Fruit fly (Drosophila melanogaster) whole organism, prepupa: ENCODE results near the gene CG7367.

ENCODE experiments used
- CG10631 ChIP-seq: fragments of 200-800 bp; sonication (Bioruptor generic); optimal IDR thresholded peaks from 2 replicates; lab custom pipeline; 2016; ENCODE audit warnings: missing biosample characterization, missing genetic modification characterization
- CG10669 ChIP-seq: fragments of 200-800 bp; sonication (Bioruptor generic); optimal IDR thresholded peaks from 3 replicates; lab custom pipeline; 2018; ENCODE audit warnings: missing biosample characterization, mild to moderate bottlenecking, missing genetic modification characterization, moderate library complexity
- CG11294 ChIP-seq: fragments of 200-800 bp; sonication (Bioruptor generic); IDR thresholded peaks from 2 replicates; pipeline ENCODE4 v1.3.6; 2022; ENCODE audit warnings: missing biosample characterization, missing genetic modification characterization
- CG15336 ChIP-seq: fragments of 200-800 bp; sonication (Bioruptor generic); IDR thresholded peaks from 2 replicates; pipeline ENCODE4 v1.3.6; 2022; ENCODE audit warnings: missing biosample characterization, missing genetic modification characterization
- CG1621 ChIP-seq: fragments of 200-800 bp; sonication (Bioruptor generic); optimal IDR thresholded peaks from 3 replicates; lab custom pipeline; 2018; ENCODE audit warnings: missing biosample characterization, mild to moderate bottlenecking, missing genetic modification characterization
- CG16779 ChIP-seq: fragments of 200-800 bp; sonication (Bioruptor generic); optimal IDR thresholded peaks from 3 replicates; lab custom pipeline; 2017; ENCODE audit warnings: missing biosample characterization, mild to moderate bottlenecking, missing genetic modification characterization
- CG3032 ChIP-seq: fragments of 200-800 bp; optimal IDR thresholded peaks from 2 replicates; lab custom pipeline; 2019; ENCODE audit warnings: missing biosample characterization, mild to moderate bottlenecking, missing genetic modification characterization, moderate library complexity
- CG31627 ChIP-seq: fragments of 200-800 bp; sonication (Bioruptor generic); optimal IDR thresholded peaks from 3 replicates; lab custom pipeline; 2016; ENCODE audit warnings: missing biosample characterization, missing genetic modification characterization
- CG32006 ChIP-seq: fragments of 200-800 bp; sonication (Bioruptor generic); optimal IDR thresholded peaks from 3 replicates; lab custom pipeline; 2017; ENCODE audit warnings: missing biosample characterization, mild to moderate bottlenecking, missing genetic modification characterization
- CG34406 ChIP-seq: fragments of 200-800 bp; sonication (Bioruptor generic); optimal IDR thresholded peaks from 3 replicates; lab custom pipeline; 2016; ENCODE audit warnings: missing biosample characterization, missing genetic modification characterization
- CG3919 ChIP-seq: fragments of 200-800 bp; sonication (Bioruptor generic); optimal IDR thresholded peaks from 3 replicates; lab custom pipeline; 2016; ENCODE audit warnings: missing biosample characterization, missing genetic modification characterization
- CG4318 ChIP-seq: fragments of 200-800 bp; sonication (Bioruptor generic); optimal IDR thresholded peaks from 3 replicates; lab custom pipeline; 2017; ENCODE audit warnings: missing biosample characterization, mild to moderate bottlenecking, missing genetic modification characterization
- CG6163 ChIP-seq: fragments of 200-800 bp; sonication (Bioruptor generic); IDR thresholded peaks from 3 replicates; pipeline ENCODE4 v1.3.6; 2022; ENCODE audit warnings: missing biosample characterization, missing genetic modification characterization
- CG6276 ChIP-seq: fragments of 200-800 bp; sonication (Bioruptor generic); optimal IDR thresholded peaks from 2 replicates; lab custom pipeline; 2017; ENCODE audit warnings: missing biosample characterization, mild to moderate bottlenecking, missing genetic modification characterization
- CG6808 ChIP-seq: fragments of 200-800 bp; sonication (Bioruptor generic); optimal IDR thresholded peaks from 3 replicates; lab custom pipeline; 2017; ENCODE audit warnings: missing biosample characterization, missing genetic modification characterization, mild to moderate bottlenecking, moderate library complexity, missing genetic modification reagents
- CG6854 ChIP-seq: fragments of 200-800 bp; sonication (Bioruptor generic); optimal IDR thresholded peaks from 2 replicates; lab custom pipeline; 2017; ENCODE audit warnings: missing biosample characterization, mild to moderate bottlenecking, missing genetic modification characterization
- CG7368 ChIP-seq: fragments of 200-800 bp; sonication (Bioruptor generic); optimal IDR thresholded peaks from 3 replicates; lab custom pipeline; 2016; ENCODE audit warnings: missing biosample characterization, missing genetic modification characterization
- CG8119 ChIP-seq: fragments of 200-800 bp; sonication (Bioruptor generic); IDR thresholded peaks from 3 replicates; pipeline ENCODE4 v1.3.6; 2022; ENCODE audit warnings: missing biosample characterization, missing genetic modification characterization
- CG8319 ChIP-seq: fragments of 200-800 bp; sonication (Bioruptor generic); optimal IDR thresholded peaks from 3 replicates; lab custom pipeline; 2016; ENCODE audit warnings: missing biosample characterization, missing genetic modification characterization
- CG8632 ChIP-seq: fragments of 200-800 bp; sonication (Bioruptor generic); optimal IDR thresholded peaks from 3 replicates; lab custom pipeline; 2016; ENCODE audit warnings: missing biosample characterization, missing genetic modification characterization
- CG9139 ChIP-seq: fragments of 200-800 bp; sonication (Bioruptor generic); optimal IDR thresholded peaks from 3 replicates; lab custom pipeline; 2017; ENCODE audit warnings: missing biosample characterization, mild to moderate bottlenecking, missing genetic modification characterization
- Eip78C ChIP-seq: fragments of 200-800 bp; sonication (Bioruptor generic); peaks from one replicate; lab custom pipeline; 2016; ENCODE audit warnings: missing biosample characterization, missing genetic modification characterization
- Eip93F ChIP-seq: fragments of 200-800 bp; sonication (Bioruptor generic); optimal IDR thresholded peaks from 2 replicates; lab custom pipeline; 2016; ENCODE audit warnings: missing biosample characterization, mild to moderate bottlenecking, missing genetic modification characterization
- Ets21C ChIP-seq: fragments of 200-800 bp; sonication (Bioruptor generic); optimal IDR thresholded peaks from 3 replicates; lab custom pipeline; 2016; ENCODE audit warnings: missing biosample characterization, missing genetic modification characterization
- Ets96B ChIP-seq: fragments of 200-800 bp; optimal IDR thresholded peaks from 2 replicates; lab custom pipeline; 2019; ENCODE audit warnings: missing biosample characterization, mild to moderate bottlenecking, missing genetic modification characterization, moderate library complexity
- Hr38 ChIP-seq: sonication (Bioruptor generic); optimal IDR thresholded peaks from 2 replicates; lab custom pipeline; 2016; ENCODE audit warnings: missing biosample characterization, missing genetic modification characterization
- Lpt ChIP-seq: fragments of 200-800 bp; sonication (Bioruptor generic); optimal IDR thresholded peaks from 3 replicates; lab custom pipeline; 2016; ENCODE audit warnings: missing biosample characterization, missing genetic modification characterization
- Met ChIP-seq: fragments of 200-800 bp; sonication (Bioruptor generic); optimal IDR thresholded peaks from 3 replicates; lab custom pipeline; 2016; ENCODE audit warnings: missing biosample characterization, missing genetic modification characterization
- OdsH ChIP-seq: fragments of 200-800 bp; sonication (Bioruptor generic); optimal IDR thresholded peaks from 3 replicates; lab custom pipeline; 2016; ENCODE audit warnings: missing biosample characterization, missing genetic modification characterization
- Sox102F ChIP-seq: fragments of 200-800 bp; sonication (Bioruptor generic); optimal IDR thresholded peaks from 2 replicates; lab custom pipeline; 2016; ENCODE audit warnings: missing biosample characterization, mild to moderate bottlenecking, missing genetic modification characterization
- Sox14 ChIP-seq: fragments of 200-800 bp; sonication (Bioruptor generic); optimal IDR thresholded peaks from 3 replicates; lab custom pipeline; 2016; ENCODE audit warnings: missing biosample characterization, missing genetic modification characterization
- achi ChIP-seq: fragments of 200-800 bp; sonication (Bioruptor generic); optimal IDR thresholded peaks from 3 replicates; lab custom pipeline; 2016; ENCODE audit warnings: missing biosample characterization, missing genetic modification characterization
- acj6 ChIP-seq: fragments of 200-800 bp; sonication (Bioruptor generic); optimal IDR thresholded peaks from 3 replicates; lab custom pipeline; 2016; ENCODE audit warnings: missing biosample characterization, missing genetic modification characterization
- cyc ChIP-seq: fragments of 200-800 bp; sonication (Bioruptor generic); optimal IDR thresholded peaks from 3 replicates; lab custom pipeline; 2016; ENCODE audit warnings: missing biosample characterization, missing genetic modification characterization
- dac ChIP-seq: fragments of 200-800 bp; sonication (Bioruptor generic); optimal IDR thresholded peaks from 2 replicates; lab custom pipeline; 2017; ENCODE audit warnings: missing biosample characterization, mild to moderate bottlenecking, missing genetic modification characterization
- eg ChIP-seq: fragments of 200-800 bp; sonication (Bioruptor generic); IDR thresholded peaks from 3 replicates; pipeline ENCODE4 v1.3.6; 2022; ENCODE audit warnings: missing biosample characterization, missing genetic modification characterization
- esn ChIP-seq: fragments of 200-800 bp; sonication (Bioruptor generic); optimal IDR thresholded peaks from 2 replicates; lab custom pipeline; 2016; ENCODE audit warnings: missing biosample characterization, mild to moderate bottlenecking, missing genetic modification characterization, moderate library complexity
- fd59A ChIP-seq: fragments of 200-800 bp; sonication (Bioruptor generic); optimal IDR thresholded peaks from 2 replicates; lab custom pipeline; 2017; ENCODE audit warnings: missing biosample characterization, mild to moderate bottlenecking, missing genetic modification characterization, missing genetic modification reagents
- fd85E ChIP-seq: fragments of 200-800 bp; sonication (Bioruptor generic); optimal IDR thresholded peaks from 3 replicates; lab custom pipeline; 2016; ENCODE audit warnings: missing biosample characterization, missing genetic modification characterization
- fkh ChIP-seq: fragments of 200-800 bp; sonication (Bioruptor generic); optimal IDR thresholded peaks from 3 replicates; lab custom pipeline; 2017; ENCODE audit warnings: missing biosample characterization, mild to moderate bottlenecking, missing genetic modification characterization, moderate library complexity
- lz ChIP-seq: fragments of 200-800 bp; sonication (Bioruptor generic); optimal IDR thresholded peaks from 3 replicates; lab custom pipeline; 2016; ENCODE audit warnings: missing biosample characterization, missing genetic modification characterization
- pdm3 ChIP-seq: fragments of 200-800 bp; sonication (Bioruptor generic); optimal IDR thresholded peaks from 3 replicates; lab custom pipeline; 2016; ENCODE audit warnings: missing biosample characterization, missing genetic modification characterization
- spab ChIP-seq: fragments of 200-800 bp; sonication (Bioruptor generic); optimal IDR thresholded peaks from 2 replicates; lab custom pipeline; 2017; ENCODE audit warnings: missing biosample characterization, mild to moderate bottlenecking, missing genetic modification characterization, missing genetic modification reagents
- ss ChIP-seq, 2 experiments: fragments of 200-800 bp; sonication (Bioruptor generic); optimal IDR thresholded peaks; 2 replicates in 1 of 2; 3 replicates in 1 of 2; lab custom pipeline; 2017 to 2018; ENCODE audit warnings: mild to moderate bottlenecking in 2 of 2, missing biosample characterization in 2 of 2, missing genetic modification characterization in 2 of 2, moderate library complexity in 1 of 2
- svp ChIP-seq: fragments of 200-800 bp; sonication (Bioruptor generic); peaks from one replicate; lab custom pipeline; 2016; ENCODE audit warnings: missing biosample characterization, missing genetic modification characterization
- topi ChIP-seq: fragments of 200-800 bp; sonication (Bioruptor generic); optimal IDR thresholded peaks from 3 replicates; lab custom pipeline; 2016; ENCODE audit warnings: missing biosample characterization, missing genetic modification characterization
- vri ChIP-seq: fragments of 200-800 bp; sonication (Bioruptor generic); optimal IDR thresholded peaks from 3 replicates; lab custom pipeline; 2016; ENCODE audit warnings: missing biosample characterization, mild to moderate bottlenecking, missing genetic modification characterization

CG7367 gene

DNA sequence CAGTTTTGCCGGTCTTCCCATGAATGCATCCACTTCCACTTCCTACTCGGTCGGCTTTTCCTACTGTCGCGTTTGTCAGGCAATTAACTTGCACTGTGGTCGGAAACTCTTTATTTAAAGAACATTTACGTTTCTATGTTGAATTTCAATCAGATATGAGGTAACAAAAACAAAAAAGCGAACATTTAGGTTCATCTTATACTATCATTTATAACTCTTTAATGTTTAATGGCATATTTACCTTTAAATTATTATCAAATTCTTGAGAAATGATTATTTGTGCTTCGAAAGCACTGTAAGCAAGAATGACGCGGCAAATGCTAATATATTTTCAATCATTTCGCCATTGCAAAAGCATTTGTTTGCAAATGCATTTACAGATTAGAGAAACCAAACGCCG lies 5.8 kb downstream of the CG7367 start (continued):
- TF ChIP-seq acj6 (GFP tag; lab: Kevin White, UChicago) (no peak), CG6808 (GFP tag; lab: Kevin White, UChicago) (no peak), vri (GFP tag; lab: Kevin White, UChicago) (no peak), dac (GFP tag; lab: Kevin White, UChicago) (no peak)
- TF ChIP-seq, all 60 proteins: peak for 13

DNA sequence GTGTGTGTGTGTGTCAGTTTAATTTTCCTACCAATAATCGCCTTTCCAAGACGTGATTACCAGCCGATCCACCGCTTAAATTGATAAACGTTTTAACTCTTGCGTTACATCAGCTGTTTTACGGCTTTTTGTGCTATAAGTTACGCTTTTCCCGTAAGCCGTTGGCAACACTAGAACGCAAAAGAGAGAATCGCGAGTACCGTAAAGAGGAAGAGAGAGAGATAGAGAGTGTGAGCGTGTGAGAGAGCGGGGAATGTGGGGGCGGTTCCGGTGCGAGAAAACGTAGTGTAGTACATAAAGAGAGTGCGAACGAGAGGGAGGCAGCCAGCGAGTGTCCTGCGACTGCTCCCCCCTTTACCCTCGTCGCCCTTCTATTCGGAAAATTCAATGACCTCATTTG lies 8.0 kb downstream of the CG7367 start:
- TF ChIP-seq vri (GFP tag; lab: Kevin White, UChicago) (peak; percentile 1), Eip93F (no peak), CG1621 (peak; percentile 77), Ets21C (GFP tag; lab: Kevin White, UChicago) (no peak), ss (GFP tag; optimal IDR thresholded peaks at IDR 0.05; lab: Kevin White, UChicago) (peak; percentile 11 to 28), CG15336 (peak; percentile 18; the same call in 1 of the 2 replicates), CG6163 (GFP tag; lab: Robert Waterston, UW) (peak; percentile 16; the same call in 1 of the 3 replicates), svp (GFP tag; lab: Kevin White, UChicago) (no peak), OdsH (no peak), achi (GFP tag; lab: Kevin White, UChicago) (peak; percentile 3), Eip78C (peak; percentile 57), CG16779 (tag; lab: Kevin White, UChicago) (no peak), CG8319 (GFP tag; lab: Kevin White, UChicago) (no peak), pdm3 (GFP tag; lab: Kevin White, UChicago) (no peak), CG8632 (GFP tag; lab: Kevin White, UChicago) (no peak), CG4318 (no peak), CG3032 (tag; lab: Kevin White, UChicago) (no peak), Met (GFP tag; lab: Kevin White, UChicago) (no peak), Sox14 (GFP tag; lab: Kevin White, UChicago) (peak; percentile 2), CG9139 (GFP tag; lab: Kevin White, UChicago) (no peak), Sox102F (GFP tag; lab: Kevin White, UChicago) (no peak), fd85E (GFP tag; lab: Kevin White, UChicago) (no peak), CG3919 (GFP tag; lab: Kevin White, UChicago) (no peak), CG34406 (no peak), CG7368 (no peak)

DNA sequence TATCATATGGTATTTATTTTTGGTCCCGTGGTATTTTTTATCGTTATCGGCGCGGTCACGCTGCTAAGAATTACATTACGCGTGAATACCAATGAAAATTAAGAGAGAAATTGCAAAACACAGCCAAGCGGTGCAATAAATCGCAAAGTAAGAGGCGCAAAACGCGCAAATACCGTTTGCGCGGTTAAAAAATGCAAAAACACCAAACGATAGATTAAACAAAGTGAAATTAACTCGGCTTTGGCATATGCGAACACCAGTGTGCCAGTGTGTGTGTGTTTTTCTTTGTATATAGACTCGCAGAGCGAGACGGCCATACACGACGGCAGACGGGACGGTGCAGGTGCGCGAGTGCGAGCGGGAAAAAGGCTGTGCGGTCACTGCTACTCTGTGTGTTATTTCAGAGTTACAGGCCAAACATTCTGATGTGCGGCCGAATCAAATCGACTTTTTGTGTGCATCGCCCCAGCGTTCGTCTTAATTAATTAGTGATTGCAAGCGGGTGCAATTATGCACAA lies 8.8 kb downstream of the CG7367 start, which contains the start of gene Cka:
Gene Cka (plus strand): TSS at position 29 of the 518 bp plus-strand sequence.
- TF ChIP-seq Eip78C (peak; percentile 73), dac (GFP tag; lab: Kevin White, UChicago) (no peak), esn (GFP tag; lab: Kevin White, UChicago) (peak; percentile 8), CG6163 (GFP tag; lab: Robert Waterston, UW) (0 out of 3 replicates have a peak, but pooled peaks have one; percentile 21), CG32006 (GFP tag; lab: Kevin White, UChicago) (no peak), topi (GFP tag; lab: Kevin White, UChicago) (no peak), CG34406 (peak; percentile 14), Lpt (GFP tag; lab: Kevin White, UChicago) (no peak), Eip93F (no peak), Ets96B (tag; lab: Kevin White, UChicago) (no peak), Ets21C (GFP tag; lab: Kevin White, UChicago) (no peak), CG7368 (no peak), CG11294 (GFP tag; lab: Robert Waterston, UW) (no peak), CG1621 (peak; percentile 39), CG31627 (no peak), lz (GFP tag; lab: Kevin White, UChicago) (no peak), CG8119 (GFP tag; lab: Robert Waterston, UW) (peak; percentile 19; the same call in 1 of the 3 replicates), acj6 (GFP tag; lab: Kevin White, UChicago) (no peak), CG15336 (peak; percentile 29; the same call in 1 of the 2 replicates), eg (GFP tag; lab: Robert Waterston, UW) (peak; percentile 63), Sox14 (GFP tag; lab: Kevin White, UChicago) (peak; percentile 76), fd59A (GFP tag; lab: Kevin White, UChicago) (no peak), CG8632 (GFP tag; lab: Kevin White, UChicago) (no peak), ss (GFP tag; optimal IDR thresholded peaks at IDR 0.05; lab: Kevin White, UChicago) (peak; percentile 21 to 40), CG10631 (no peak), CG6854 (GFP tag; lab: Kevin White, UChicago) (no peak), CG3032 (tag; lab: Kevin White, UChicago) (no peak), spab (GFP tag; lab: Kevin White, UChicago) (no peak), fkh (GFP tag; lab: Kevin White, UChicago) (peak; percentile 92), Hr38 (GFP tag; lab: Kevin White, UChicago) (no peak), CG10669 (no peak), CG6276 (GFP tag; lab: Kevin White, UChicago) (no peak), cyc (GFP tag; lab: Kevin White, UChicago) (no peak)
